Worm (Caenorhabditis elegans) whole organism, L1 larva: ENCODE measurements around the gene C28C12.11.

Experiments
- C04F5.9 ChIP-seq: sonication (generic microtip); optimal IDR thresholded peaks from 2 replicates; lab custom pipeline; 2016; ENCODE audit warnings: missing genetic modification characterization, missing compliant biosample characterization
- C16A3.4 ChIP-seq: fragments of 150-350 bp; optimal IDR thresholded peaks from 2 replicates; lab custom pipeline; 2014; ENCODE audit warnings: missing biosample characterization, missing genetic modification characterization
- Y116A8C.19 ChIP-seq: sonication (generic microtip); optimal IDR thresholded peaks from 2 replicates; lab custom pipeline; 2016; ENCODE audit warnings: missing compliant biosample characterization, missing genetic modification characterization, borderline replicate concordance
- alr-1 ChIP-seq: fragments of 200-800 bp; sonication (Bioruptor generic); optimal IDR thresholded peaks from 2 replicates; lab custom pipeline; 2018; ENCODE audit warnings: borderline replicate concordance, mild to moderate bottlenecking, missing genetic modification characterization, missing compliant biosample characterization
- aly-2 ChIP-seq: fragments of 150-350 bp; optimal IDR thresholded peaks from 2 replicates; lab custom pipeline; 2014; ENCODE audit warnings: missing biosample characterization, missing genetic modification characterization
- ama-1 ChIP-seq: fragments of 150-350 bp; optimal IDR thresholded peaks from 2 replicates; lab custom pipeline; 2014
- ceh-8 ChIP-seq: fragments of 200-800 bp; sonication (Bioruptor generic); optimal IDR thresholded peaks from 2 replicates; lab custom pipeline; 2018; ENCODE audit warnings: mild to moderate bottlenecking, missing genetic modification characterization, moderate library complexity, missing compliant biosample characterization
- ceh-82 ChIP-seq, 3 experiments: fragments of 150-350 bp in 1 of 3; sonication (generic microtip) in 2 of 3; optimal IDR thresholded peaks; 2 replicates each; lab custom pipeline; 2014 to 2017; ENCODE audit warnings: missing biosample characterization in 3 of 3, missing genetic modification characterization in 3 of 3
- ceh-90 ChIP-seq: sonication (generic microtip); optimal IDR thresholded peaks from 2 replicates; lab custom pipeline; 2016; ENCODE audit warnings: missing genetic modification characterization, missing compliant biosample characterization
- ces-1 ChIP-seq: fragments of 150-350 bp; optimal IDR thresholded peaks from 2 replicates; lab custom pipeline; 2014; ENCODE audit warnings: missing biosample characterization, missing genetic modification reagents, missing genetic modification characterization
- dpl-1 ChIP-seq, 3 experiments: fragments of 150-350 bp in 2 of 3; sonication (generic microtip) in 1 of 3; optimal IDR thresholded peaks; 2 replicates each; lab custom pipeline; 2014 to 2017; ENCODE audit warnings: missing biosample characterization in 3 of 3, missing genetic modification characterization in 3 of 3, missing genetic modification reagents in 3 of 3
- dsc-1 ChIP-seq: sonication (generic microtip); optimal IDR thresholded peaks from 2 replicates; lab custom pipeline; 2016; ENCODE audit warnings: mild to moderate bottlenecking, missing genetic modification characterization, missing compliant biosample characterization
- egl-13 ChIP-seq: sonication (generic microtip); optimal IDR thresholded peaks from 2 replicates; lab custom pipeline; 2016; ENCODE audit warnings: missing genotype, missing genetic modification reagents, missing genetic modification characterization, missing compliant biosample characterization
- egl-27 ChIP-seq, 2 experiments: fragments of 150-350 bp in 1 of 2; sonication (generic microtip); optimal IDR thresholded peaks; 3 replicates each; lab custom pipeline; 2017 to 2018; ENCODE audit warnings: missing biosample characterization in 2 of 2, missing genetic modification characterization in 2 of 2, missing genetic modification reagents in 2 of 2
- elt-2 ChIP-seq: sonication (generic microtip); optimal IDR thresholded peaks from 2 replicates; lab custom pipeline; 2016; ENCODE audit warnings: missing genetic modification characterization, mild to moderate bottlenecking, inconsistent platforms, missing compliant biosample characterization, missing genetic modification reagents
- elt-3 ChIP-seq, 6 experiments: fragments of 150-350 bp in 1 of 6; sonication (generic microtip); optimal IDR thresholded peaks; 2 replicates each; lab custom pipeline; 2017 to 2018; ENCODE audit warnings: missing biosample characterization in 6 of 6, missing genetic modification characterization in 6 of 6, inconsistent platforms in 1 of 6
- fkh-4 ChIP-seq: sonication (generic microtip); optimal IDR thresholded peaks from 2 replicates; lab custom pipeline; 2016; ENCODE audit warnings: missing compliant biosample characterization, missing genetic modification characterization, borderline replicate concordance
- fkh-8 ChIP-seq: sonication (generic microtip); optimal IDR thresholded peaks from 2 replicates; lab custom pipeline; 2016; ENCODE audit warnings: mild to moderate bottlenecking, missing genetic modification characterization, missing compliant biosample characterization
- hlh-17 ChIP-seq: fragments of 200-800 bp; sonication (Bioruptor generic); optimal IDR thresholded peaks from 2 replicates; lab custom pipeline; 2018; ENCODE audit warnings: missing genetic modification characterization, mild to moderate bottlenecking, missing compliant biosample characterization, moderate library complexity, borderline replicate concordance
- hpl-2 ChIP-seq: fragments of 150-350 bp; optimal IDR thresholded peaks from 2 replicates; lab custom pipeline; 2014; ENCODE audit warnings: missing biosample characterization, missing genetic modification reagents, missing genetic modification characterization
- isw-1 ChIP-seq: fragments of 200-800 bp; sonication (Bioruptor generic); IDR thresholded peaks from 2 replicates; pipeline ENCODE4 v1.3.6; 2022; ENCODE audit warnings: missing genetic modification characterization, missing compliant biosample characterization
- lin-13 ChIP-seq: fragments of 150-350 bp; optimal IDR thresholded peaks from 2 replicates; lab custom pipeline; 2014; ENCODE audit warnings: missing biosample characterization, missing genetic modification reagents, missing genetic modification characterization
- lin-35 ChIP-seq, 2 experiments: fragments of 150-350 bp; optimal IDR thresholded peaks; 2 replicates each; lab custom pipeline; 2014; ENCODE audit warnings: missing biosample characterization in 2 of 2, missing genetic modification characterization in 2 of 2, missing genetic modification reagents in 2 of 2
- lsy-2 ChIP-seq, 2 experiments: fragments of 150-350 bp; optimal IDR thresholded peaks; 2 replicates each; lab custom pipeline; 2014; ENCODE audit warnings: missing biosample characterization in 2 of 2, missing genetic modification characterization in 2 of 2
- mab-9 ChIP-seq: fragments of 200-800 bp; sonication (Bioruptor generic); IDR thresholded peaks from 2 replicates; pipeline ENCODE4 v1.3.6; 2022; ENCODE audit warnings: missing genetic modification reagents, missing genetic modification characterization, missing compliant biosample characterization
- mdl-1 ChIP-seq, 2 experiments: fragments of 150-350 bp; optimal IDR thresholded peaks; 2 replicates each; lab custom pipeline; 2014 to 2017; ENCODE audit warnings: missing biosample characterization in 2 of 2, missing genetic modification characterization in 2 of 2, inconsistent platforms in 1 of 2
- mep-1 ChIP-seq: fragments of 150-350 bp; optimal IDR thresholded peaks from 2 replicates; lab custom pipeline; 2014; ENCODE audit warnings: missing biosample characterization, missing genetic modification characterization
- nhr-11 ChIP-seq: fragments of 150-350 bp; optimal IDR thresholded peaks from 2 replicates; lab custom pipeline; 2014; ENCODE audit warnings: missing biosample characterization, missing genetic modification characterization
- nhr-12 ChIP-seq: sonication (generic microtip); optimal IDR thresholded peaks from 2 replicates; lab custom pipeline; 2017; ENCODE audit warnings: missing biosample characterization, missing genetic modification characterization
- nhr-20 ChIP-seq: sonication (generic microtip); optimal IDR thresholded peaks from 2 replicates; lab custom pipeline; 2016; ENCODE audit warnings: mild to moderate bottlenecking, missing genetic modification characterization, missing compliant biosample characterization
- nhr-28 ChIP-seq: fragments of 150-350 bp; optimal IDR thresholded peaks from 2 replicates; lab custom pipeline; 2014; ENCODE audit warnings: missing biosample characterization, missing genetic modification characterization
- nhr-47 ChIP-seq: sonication (generic microtip); optimal IDR thresholded peaks from 2 replicates; lab custom pipeline; 2016; ENCODE audit warnings: mild to moderate bottlenecking, missing genetic modification characterization, moderate library complexity, missing compliant biosample characterization
- nhr-71 ChIP-seq: sonication (generic microtip); optimal IDR thresholded peaks from 2 replicates; lab custom pipeline; 2016; ENCODE audit warnings: mild to moderate bottlenecking, missing genetic modification characterization, moderate library complexity, missing compliant biosample characterization
- nhr-76 ChIP-seq: sonication (generic microtip); optimal IDR thresholded peaks from 2 replicates; lab custom pipeline; 2017; ENCODE audit warnings: missing biosample characterization, missing genetic modification characterization
- nhr-84 ChIP-seq: sonication (generic microtip); optimal IDR thresholded peaks from 2 replicates; lab custom pipeline; 2017; ENCODE audit warnings: missing biosample characterization, missing genetic modification characterization
- nhr-85 ChIP-seq: sonication (generic microtip); peaks from one replicate; lab custom pipeline; 2016; ENCODE audit warnings: missing genetic modification characterization, inconsistent platforms, missing compliant biosample characterization
- nhr-90 ChIP-seq: sonication (generic microtip); optimal IDR thresholded peaks from 2 replicates; lab custom pipeline; 2016; ENCODE audit warnings: mild to moderate bottlenecking, missing genetic modification characterization, missing compliant biosample characterization; ENCODE audit not compliant: poor library complexity
- pag-3 ChIP-seq: sonication (generic microtip); optimal IDR thresholded peaks from 2 replicates; lab custom pipeline; 2017; ENCODE audit warnings: missing genetic modification characterization, mild to moderate bottlenecking, missing compliant biosample characterization, antibody characterized with exemption, borderline replicate concordance; ENCODE audit not compliant: insufficient read depth
- pax-3 ChIP-seq: fragments of 200-800 bp; sonication (Bioruptor generic); optimal IDR thresholded peaks from 2 replicates; lab custom pipeline; 2018; ENCODE audit warnings: mild to moderate bottlenecking, missing genetic modification characterization, moderate library complexity, missing compliant biosample characterization
- pqm-1 ChIP-seq: sonication (generic microtip); optimal IDR thresholded peaks from 3 replicates; lab custom pipeline; 2017; ENCODE audit warnings: missing biosample characterization, missing genetic modification characterization
- rnt-1 ChIP-seq: sonication (generic microtip); optimal IDR thresholded peaks from 2 replicates; lab custom pipeline; 2016; ENCODE audit warnings: mild to moderate bottlenecking, missing genetic modification characterization, moderate library complexity, missing compliant biosample characterization
- skn-1 ChIP-seq: fragments of 150-350 bp; optimal IDR thresholded peaks from 2 replicates; lab custom pipeline; 2014; ENCODE audit warnings: missing biosample characterization, missing genetic modification characterization
- snpc-4 ChIP-seq: fragments of 150-350 bp; optimal IDR thresholded peaks from 2 replicates; lab custom pipeline; 2014; ENCODE audit warnings: missing biosample characterization, missing genetic modification characterization
- snu-23 ChIP-seq: sonication (generic microtip); optimal IDR thresholded peaks from 2 replicates; lab custom pipeline; 2016; ENCODE audit warnings: missing genetic modification characterization, missing compliant biosample characterization
- sptf-1 ChIP-seq: fragments of 150-350 bp; optimal IDR thresholded peaks from 2 replicates; lab custom pipeline; 2014; ENCODE audit warnings: missing biosample characterization, missing genetic modification characterization
- tbx-2 ChIP-seq: sonication (generic microtip); optimal IDR thresholded peaks from 2 replicates; lab custom pipeline; 2016; ENCODE audit warnings: missing genetic modification characterization, missing compliant biosample characterization
- tlp-1 ChIP-seq: fragments of 150-350 bp; optimal IDR thresholded peaks from 2 replicates; lab custom pipeline; 2014; ENCODE audit warnings: missing biosample characterization, missing genetic modification characterization
- unc-86 ChIP-seq: sonication (generic microtip); optimal IDR thresholded peaks from 2 replicates; lab custom pipeline; 2016; ENCODE audit warnings: missing genetic modification characterization, missing compliant biosample characterization
- unc-98 ChIP-seq: fragments of 200-800 bp; sonication (Bioruptor generic); IDR thresholded peaks from 2 replicates; pipeline ENCODE4 v1.3.6; 2022; ENCODE audit warnings: missing genetic modification characterization, missing compliant biosample characterization
- vab-15 ChIP-seq: sonication (generic microtip); optimal IDR thresholded peaks from 2 replicates; lab custom pipeline; 2017; ENCODE audit warnings: missing genotype, mild to moderate bottlenecking, missing genetic modification characterization, missing compliant biosample characterization
- zag-1 ChIP-seq: fragments of 150-350 bp; optimal IDR thresholded peaks from 2 replicates; lab custom pipeline; 2014; ENCODE audit warnings: missing biosample characterization, missing genetic modification characterization
- zip-4 ChIP-seq: fragments of 200-800 bp; sonication (Bioruptor generic); optimal IDR thresholded peaks from 2 replicates; lab custom pipeline; 2018; ENCODE audit warnings: mild to moderate bottlenecking, missing genetic modification characterization, moderate library complexity, missing compliant biosample characterization
- ztf-4 ChIP-seq: fragments of 150-350 bp; optimal IDR thresholded peaks from 2 replicates; lab custom pipeline; 2014; ENCODE audit warnings: missing biosample characterization, missing genetic modification characterization

Gene C28C12.11

DNA sequence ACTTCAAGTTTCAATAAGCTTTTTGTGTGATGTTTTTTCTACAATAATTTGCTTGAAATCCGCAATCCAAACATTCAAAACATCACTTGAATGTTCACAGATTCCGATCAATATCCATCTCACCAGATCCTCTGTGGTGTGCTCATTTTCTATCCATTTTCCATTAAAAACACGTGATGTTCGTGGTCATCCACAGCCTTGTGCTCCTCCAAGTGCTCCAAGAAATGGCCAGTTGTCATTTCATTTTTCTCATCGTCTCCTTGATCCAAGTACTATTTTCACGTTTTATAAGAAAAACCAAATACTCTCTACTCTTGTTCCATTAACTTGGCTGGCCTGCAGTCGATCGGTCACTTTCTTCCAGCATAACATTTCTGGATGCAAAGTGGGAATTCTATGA, 2.3 kb downstream of the C28C12.11 start:
- TF ChIP-seq ceh-82 (tag; optimal IDR thresholded peaks at IDR 0.05; lab: Kevin White, UChicago) = no peak
- no peak for TF ChIP-seq tlp-1
- no peak for TF ChIP-seq pqm-1 (tag; lab: Kevin White, UChicago)
- no peak for TF ChIP-seq zip-4 (GFP tag; lab: Kevin White, UChicago)
- TF ChIP-seq mdl-1 (tag; optimal IDR thresholded peaks at IDR 0.05; lab: Kevin White, UChicago) = peak in 1 of 2 experiments; percentile 17
- no peak for TF ChIP-seq ama-1 (lab: Kevin White, UChicago)
- TF ChIP-seq nhr-47 (tag; lab: Kevin White, UChicago) = no peak
- TF ChIP-seq lin-35 (GFP tag; optimal IDR thresholded peaks at IDR 0.05; lab: Kevin White, UChicago) = no peak
- no peak for TF ChIP-seq fkh-8 (tag; lab: Kevin White, UChicago)
- no peak for TF ChIP-seq nhr-84 (tag; lab: Kevin White, UChicago)
- TF ChIP-seq pag-3 (tag; lab: Kevin White, UChicago) = no peak
- no peak for TF ChIP-seq nhr-11 (tag; lab: Kevin White, UChicago)
- TF ChIP-seq isw-1 (GFP tag; lab: Robert Waterston, UW) = no peak
- TF ChIP-seq aly-2 (tag; lab: Kevin White, UChicago) = no peak
- no peak for TF ChIP-seq skn-1 (tag; lab: Kevin White, UChicago)
- TF ChIP-seq alr-1 (tag; lab: Kevin White, UChicago) = no peak
- TF ChIP-seq snpc-4 = no peak
- peak; percentile 61 for TF ChIP-seq ztf-4 (tag; lab: Kevin White, UChicago)
- TF ChIP-seq tbx-2 (tag; lab: Kevin White, UChicago) = no peak
- no peak for TF ChIP-seq vab-15 (tag; lab: Kevin White, UChicago)
- TF ChIP-seq nhr-12 = no peak
- TF ChIP-seq nhr-71 (tag; lab: Kevin White, UChicago) = peak; percentile 75
- no peak for TF ChIP-seq elt-3 (tag; optimal IDR thresholded peaks at IDR 0.05; lab: Kevin White, UChicago)
- peak; percentile 84 for TF ChIP-seq rnt-1 (tag; lab: Kevin White, UChicago)
- TF ChIP-seq ceh-8 (GFP tag; lab: Kevin White, UChicago) = no peak
- no peak for TF ChIP-seq egl-13 (tag; lab: Kevin White, UChicago)
- TF ChIP-seq sptf-1 (tag; lab: Kevin White, UChicago) = no peak
- no peak for TF ChIP-seq zag-1
- no peak for TF ChIP-seq ceh-90 (tag; lab: Kevin White, UChicago)
- no peak for TF ChIP-seq lin-13 (GFP tag; lab: Kevin White, UChicago)
- TF ChIP-seq Y116A8C.19 (tag; lab: Kevin White, UChicago) = no peak
- no peak for TF ChIP-seq hlh-17 (GFP tag; lab: Kevin White, UChicago)
- TF ChIP-seq nhr-90 (tag; lab: Kevin White, UChicago) = no peak
- TF ChIP-seq lsy-2 (tag; optimal IDR thresholded peaks at IDR 0.05; lab: Kevin White, UChicago) = peak; percentile 20 to 34
- no peak for TF ChIP-seq unc-98 (GFP tag; lab: Robert Waterston, UW)
- no peak for TF ChIP-seq egl-27 (tag; optimal IDR thresholded peaks at IDR 0.05; lab: Kevin White, UChicago)
- TF ChIP-seq nhr-76 (tag; lab: Kevin White, UChicago) = no peak
- TF ChIP-seq unc-86 (tag; lab: Kevin White, UChicago) = no peak
- no peak for TF ChIP-seq mab-9 (GFP tag; lab: Robert Waterston, UW)
- no peak for TF ChIP-seq C16A3.4 (tag; lab: Kevin White, UChicago)
- no peak for TF ChIP-seq nhr-85
- TF ChIP-seq nhr-20 (tag; lab: Kevin White, UChicago) = peak; percentile 50
- TF ChIP-seq elt-2 (tag; lab: Kevin White, UChicago) = no peak
- TF ChIP-seq snu-23 (GFP tag; lab: Kevin White, UChicago) = peak; percentile 36
- TF ChIP-seq dpl-1 (GFP tag; optimal IDR thresholded peaks at IDR 0.05; lab: Kevin White, UChicago) = no peak
- peak; percentile 12 for TF ChIP-seq dsc-1 (tag; lab: Kevin White, UChicago)
- no peak for TF ChIP-seq fkh-4
- TF ChIP-seq mep-1 (tag; lab: Kevin White, UChicago) = no peak
- TF ChIP-seq hpl-2 (GFP tag; lab: Kevin White, UChicago) = no peak
- TF ChIP-seq nhr-28 (tag; lab: Kevin White, UChicago) = no peak
- TF ChIP-seq pax-3 (tag; lab: Kevin White, UChicago) = no peak
- TF ChIP-seq C04F5.9 (tag; lab: Kevin White, UChicago) = no peak
- TF ChIP-seq ces-1 (GFP tag; lab: Kevin White, UChicago) = no peak
